Fruit fly (Drosophila melanogaster) whole organism, embryonic: Measurements from ENCODE around the gene CG33060.

ENCODE experiments used
- CG11085 ChIP-seq: fragments of 200-800 bp; sonication (Bioruptor generic); IDR thresholded peaks from 2 replicates; pipeline ENCODE4 v1.3.6; 2022; ENCODE audit warnings: missing biosample characterization, missing genetic modification characterization
- CG11456 ChIP-seq: fragments of 200-800 bp; sonication (Bioruptor generic); IDR thresholded peaks from 3 replicates; pipeline ENCODE4 v1.3.6; 2022; ENCODE audit warnings: missing biosample characterization, missing genetic modification characterization
- CG12219 ChIP-seq: fragments of 200-800 bp; sonication (Bioruptor generic); optimal IDR thresholded peaks from 3 replicates; lab custom pipeline; 2018; ENCODE audit warnings: missing biosample characterization, mild to moderate bottlenecking, missing genetic modification characterization
- CG12769 ChIP-seq: fragments of 200-800 bp; sonication (Bioruptor generic); optimal IDR thresholded peaks from 2 replicates; lab custom pipeline; 2019; ENCODE audit warnings: missing biosample characterization, mild to moderate bottlenecking, missing genetic modification characterization, moderate library complexity
- CG13287 ChIP-seq: fragments of 200-800 bp; sonication (Bioruptor generic); IDR thresholded peaks from 2 replicates; pipeline ENCODE4 v1.3.6; 2022; ENCODE audit warnings: missing biosample characterization, missing genetic modification characterization; ENCODE audit not compliant: partially characterized antibody
- CG14441 ChIP-seq: fragments of 200-800 bp; sonication (Bioruptor generic); IDR thresholded peaks from 2 replicates; pipeline ENCODE4 v1.3.6; 2022; ENCODE audit warnings: missing biosample characterization, missing genetic modification characterization
- CG15269 ChIP-seq: fragments of 200-800 bp; sonication (Bioruptor generic); optimal IDR thresholded peaks from 2 replicates; lab custom pipeline; 2018; ENCODE audit warnings: missing biosample characterization, mild to moderate bottlenecking, missing genetic modification characterization, moderate library complexity
- CG17802 ChIP-seq: fragments of 200-800 bp; sonication (Bioruptor generic); optimal IDR thresholded peaks from 2 replicates; lab custom pipeline; 2018; ENCODE audit warnings: missing biosample characterization, mild to moderate bottlenecking, missing genetic modification characterization, moderate library complexity
- CG30431 ChIP-seq: fragments of 200-800 bp; sonication (Bioruptor generic); optimal IDR thresholded peaks from 2 replicates; lab custom pipeline; 2017; ENCODE audit warnings: missing biosample characterization, missing genetic modification characterization
- CG32532 ChIP-seq: fragments of 200-800 bp; sonication (Bioruptor generic); IDR thresholded peaks from 2 replicates; pipeline ENCODE4 v1.3.6; 2022; ENCODE audit warnings: missing biosample characterization, missing genetic modification characterization
- CG33213 ChIP-seq: fragments of 200-800 bp; sonication (Bioruptor generic); optimal IDR thresholded peaks from 3 replicates; lab custom pipeline; 2016; ENCODE audit warnings: missing biosample characterization, missing genetic modification characterization
- CG5245 ChIP-seq: fragments of 200-800 bp; sonication (Bioruptor generic); optimal IDR thresholded peaks from 3 replicates; lab custom pipeline; 2016; ENCODE audit warnings: missing biosample characterization, missing genetic modification characterization
- CG6175 ChIP-seq: fragments of 200-800 bp; sonication (Bioruptor generic); IDR thresholded peaks from 3 replicates; pipeline ENCODE4 v1.3.6; 2022; ENCODE audit warnings: missing biosample characterization, missing genetic modification characterization
- CG6254 ChIP-seq: fragments of 200-800 bp; sonication (Bioruptor generic); optimal IDR thresholded peaks from 3 replicates; lab custom pipeline; 2017; ENCODE audit warnings: mild to moderate bottlenecking, missing biosample characterization, missing genetic modification reagents, missing genetic modification characterization
- CG8281 ChIP-seq: fragments of 200-800 bp; sonication (Bioruptor generic); optimal IDR thresholded peaks from 2 replicates; lab custom pipeline; 2018; ENCODE audit warnings: missing biosample characterization, mild to moderate bottlenecking, missing genetic modification characterization, moderate library complexity
- CG8290 ChIP-seq, 3 experiments: fragments of 200-800 bp; sonication (Bioruptor generic); optimal IDR thresholded peaks; 2 replicates each; lab custom pipeline; 2016 to 2019; ENCODE audit warnings: missing biosample characterization in 3 of 3, missing genetic modification characterization in 3 of 3, mild to moderate bottlenecking in 2 of 3, moderate library complexity in 1 of 3
- CG8944 ChIP-seq: fragments of 200-800 bp; sonication (Bioruptor generic); optimal IDR thresholded peaks from 3 replicates; lab custom pipeline; 2016; ENCODE audit warnings: missing biosample characterization, missing genetic modification characterization
- CkIIα-i1 ChIP-seq: fragments of 200-800 bp; sonication (Bioruptor generic); IDR thresholded peaks from 2 replicates; pipeline ENCODE4 v1.3.6; 2022; ENCODE audit warnings: missing biosample characterization, missing genetic modification characterization
- Dref ChIP-seq: fragments of 200-800 bp; sonication (Bioruptor generic); IDR thresholded peaks from 2 replicates; pipeline ENCODE4 v1.3.6; 2022; ENCODE audit warnings: missing biosample characterization, missing genetic modification characterization
- Ets65A ChIP-seq: fragments of 200-800 bp; sonication (Bioruptor generic); peaks from one replicate; lab custom pipeline; 2016; ENCODE audit warnings: missing biosample characterization, missing genetic modification characterization
- Hr78 ChIP-seq, 2 experiments: fragments of 200-800 bp in 1 of 2; fragments of >200 bp in 1 of 2; sonication (Bioruptor generic) in 1 of 2; optimal IDR thresholded peaks; 2 replicates each; lab custom pipeline; 2017 to 2019; ENCODE audit warnings: missing biosample characterization in 2 of 2, missing genetic modification characterization in 2 of 2, mild to moderate bottlenecking in 1 of 2, moderate library complexity in 1 of 2
- MBD-R2 ChIP-seq: fragments of 200-800 bp; sonication (Bioruptor generic); IDR thresholded peaks from 2 replicates; pipeline ENCODE4 v1.3.6; 2022; ENCODE audit warnings: missing biosample characterization, missing genetic modification characterization
- Med ChIP-seq: fragments of 200-800 bp; sonication (Bioruptor generic); peaks from one replicate; lab custom pipeline; 2016; ENCODE audit warnings: missing biosample characterization, missing genetic modification characterization, mild to moderate bottlenecking, inconsistent platforms, moderate library complexity
- Mrtf ChIP-seq: fragments of 200-800 bp; sonication (Bioruptor generic); IDR thresholded peaks from 3 replicates; pipeline ENCODE4 v1.3.6; 2022; ENCODE audit warnings: missing biosample characterization, missing genetic modification characterization
- NFAT ChIP-seq: fragments of 200-800 bp; sonication (Bioruptor generic); IDR thresholded peaks from 2 replicates; pipeline ENCODE4 v1.3.6; 2022; ENCODE audit warnings: missing biosample characterization, missing genetic modification characterization
- Rfx ChIP-seq: fragments of 200-800 bp; sonication (Bioruptor generic); IDR thresholded peaks from 2 replicates; pipeline ENCODE4 v1.3.6; 2022; ENCODE audit warnings: missing biosample characterization, missing genetic modification characterization
- Stat92E ChIP-seq, 3 experiments: fragments of >200 bp in 2 of 3; fragments of 200-800 bp in 1 of 3; sonication (Bioruptor generic) in 1 of 3; optimal IDR thresholded peaks; 2 replicates each; lab custom pipeline; 2017 to 2019; ENCODE audit warnings: missing biosample characterization in 3 of 3, missing genetic modification characterization in 3 of 3, mild to moderate bottlenecking in 1 of 3, moderate library complexity in 1 of 3
- ase ChIP-seq: fragments of 200-800 bp; sonication (Bioruptor generic); IDR thresholded peaks from 3 replicates; pipeline ENCODE4 v1.3.6; 2022; ENCODE audit warnings: missing biosample characterization, missing genetic modification characterization
- bowl ChIP-seq: fragments of 200-800 bp; sonication (Bioruptor generic); IDR thresholded peaks from 2 replicates; pipeline ENCODE4 v1.3.6; 2022; ENCODE audit warnings: missing biosample characterization, missing genetic modification characterization
- ci ChIP-seq: fragments of 200-800 bp; sonication (Bioruptor generic); IDR thresholded peaks from 3 replicates; pipeline ENCODE4 v1.3.6; 2022; ENCODE audit warnings: missing biosample characterization, missing genetic modification characterization
- dati ChIP-seq: fragments of 200-800 bp; sonication (Bioruptor generic); IDR thresholded peaks from 2 replicates; pipeline ENCODE4 v1.3.6; 2022; ENCODE audit warnings: missing biosample characterization, missing genetic modification characterization
- disco-r ChIP-seq: fragments of 200-800 bp; sonication (Bioruptor generic); optimal IDR thresholded peaks from 2 replicates; lab custom pipeline; 2016; ENCODE audit warnings: missing biosample characterization, missing genetic modification characterization
- exex ChIP-seq: fragments of 200-800 bp; sonication (Bioruptor generic); optimal IDR thresholded peaks from 4 replicates; lab custom pipeline; 2018; ENCODE audit warnings: missing biosample characterization, mild to moderate bottlenecking, missing genetic modification characterization, moderate library complexity
- fd3F ChIP-seq: fragments of 200-800 bp; sonication (Bioruptor generic); optimal IDR thresholded peaks from 2 replicates; lab custom pipeline; 2018; ENCODE audit warnings: missing biosample characterization, mild to moderate bottlenecking, missing genetic modification characterization, moderate library complexity
- grau ChIP-seq: fragments of 200-800 bp; optimal IDR thresholded peaks from 3 replicates; lab custom pipeline; 2019; ENCODE audit warnings: missing biosample characterization, mild to moderate bottlenecking, missing genetic modification characterization, moderate library complexity
- kni ChIP-seq: fragments of 200-800 bp; sonication (Bioruptor generic); optimal IDR thresholded peaks from 3 replicates; lab custom pipeline; 2017; ENCODE audit warnings: mild to moderate bottlenecking, missing biosample characterization, missing genetic modification reagents, missing genetic modification characterization
- lmd ChIP-seq: fragments of 200-800 bp; sonication (Bioruptor generic); IDR thresholded peaks from 2 replicates; pipeline ENCODE4 v1.3.6; 2022; ENCODE audit warnings: missing biosample characterization, missing genetic modification characterization
- lola ChIP-seq, 3 experiments: fragments of >200 bp in 2 of 3; fragments of 200-800 bp in 1 of 3; sonication (Bioruptor generic) in 1 of 3; optimal IDR thresholded peaks; 2 replicates each; lab custom pipeline; 2017 to 2019; ENCODE audit warnings: missing biosample characterization in 3 of 3, missing genetic modification characterization in 3 of 3, mild to moderate bottlenecking in 1 of 3, moderate library complexity in 1 of 3
- pan ChIP-seq, 4 experiments: fragments of >200 bp in 3 of 4; fragments of 200-800 bp in 1 of 4; sonication (Bioruptor generic) in 1 of 4; optimal IDR thresholded peaks in 3 of 4; IDR thresholded peaks in 1 of 4; 2 replicates each; pipeline versions ENCODE4 v1.3.6 to Lab custom; 2017 to 2022; ENCODE audit warnings: missing biosample characterization in 2 of 4, missing genetic modification characterization in 2 of 4, mixed read lengths in 1 of 4
- pzg ChIP-seq: fragments of 200-800 bp; sonication (Bioruptor generic); optimal IDR thresholded peaks from 3 replicates; lab custom pipeline; 2018; ENCODE audit warnings: missing biosample characterization, mild to moderate bottlenecking, missing genetic modification characterization, moderate library complexity
- ro ChIP-seq: fragments of 200-800 bp; sonication (Bioruptor generic); IDR thresholded peaks from 2 replicates; pipeline ENCODE4 v1.3.6; 2022; ENCODE audit warnings: missing biosample characterization, missing genetic modification characterization
- schlank ChIP-seq: fragments of 200-800 bp; sonication (Bioruptor generic); optimal IDR thresholded peaks from 2 replicates; lab custom pipeline; 2018; ENCODE audit warnings: missing biosample characterization, mild to moderate bottlenecking, missing genetic modification characterization
- sd ChIP-seq: fragments of 200-800 bp; sonication (Bioruptor generic); optimal IDR thresholded peaks from 3 replicates; lab custom pipeline; 2018; ENCODE audit warnings: missing biosample characterization, mild to moderate bottlenecking, missing genetic modification characterization, moderate library complexity
- slp2 ChIP-seq: fragments of 200-800 bp; sonication (Bioruptor generic); optimal IDR thresholded peaks from 2 replicates; lab custom pipeline; 2016; ENCODE audit warnings: missing biosample characterization, missing genetic modification characterization
- sob ChIP-seq: fragments of 200-800 bp; sonication (Bioruptor generic); IDR thresholded peaks from 2 replicates; pipeline ENCODE4 v1.3.6; 2022; ENCODE audit warnings: missing biosample characterization, missing genetic modification characterization
- sqz ChIP-seq: fragments of 200-800 bp; sonication (Bioruptor generic); optimal IDR thresholded peaks from 3 replicates; lab custom pipeline; 2018; ENCODE audit warnings: missing biosample characterization, mild to moderate bottlenecking, missing genetic modification characterization

Gene CG33060

dm6 chr3L:16323372-16323771 lies 7.5 kb upstream of the CG33060 start, which contains the start of gene CG13059:
Gene CG13059, plus strand, starts transcription at chr3L:16323672.
- no peak for TF ChIP-seq CG15269

- TF ChIP-seq lola (GFP tag; optimal IDR thresholded peaks at IDR 0.05; lab: Kevin White, UChicago) (no peak), Hr78 (GFP tag; optimal IDR thresholded peaks at IDR 0.05; lab: Kevin White, UChicago) (no peak), CG17802 (no peak), exex (tag; lab: Kevin White, UChicago) (no peak), CG6254 (GFP tag; lab: Kevin White, UChicago) (no peak), CG30431 (GFP tag; lab: Kevin White, UChicago) (no peak), CG8944 (no peak), CG12219 (GFP tag; lab: Kevin White, UChicago) (no peak), ase (GFP tag; lab: Robert Waterston, UW) (no peak), dati (GFP tag; lab: Robert Waterston, UW) (no peak), fd3F (no peak), CG13287 (GFP tag; lab: Robert Waterston, UW) (no peak), grau (tag; lab: Kevin White, UChicago) (no peak), disco-r (GFP tag; lab: Kevin White, UChicago) (no peak), MBD-R2 (GFP tag; lab: Robert Waterston, UW) (no peak), CkIIα-i1 (no peak), Stat92E (GFP tag; optimal IDR thresholded peaks at IDR 0.05; lab: Kevin White, UChicago) (no peak)
These were observed 4.2 kb upstream of the CG33060 start, which contains the start of the genes CG13040 and CG13039 for dm6 chr3L:16326657-16327056. Gene CG13040, minus strand, starts transcription at chr3L:16326757. Gene CG13039, minus strand, starts transcription at chr3L:16326762.

dm6 chr3L:16327776-16328175 lies 3.1 kb upstream of the CG33060 start, which contains the start of gene CG13038:
Gene CG13038, minus strand, starts transcription at chr3L:16327893.
- TF ChIP-seq Dref = 0 out of 2 replicates have a peak, but pooled peaks have one; percentile 13
- peak; percentile 13; the same call in 1 of the 2 replicates for TF ChIP-seq lmd (GFP tag; lab: Robert Waterston, UW)
- no peak for TF ChIP-seq sob (GFP tag; lab: Robert Waterston, UW)
- 0 out of 2 replicates have a peak, but pooled peaks have one; percentile 35 for TF ChIP-seq CG11085
- TF ChIP-seq schlank (tag; lab: Kevin White, UChicago) = no peak
- no peak for TF ChIP-seq slp2 (GFP tag; lab: Kevin White, UChicago)
- TF ChIP-seq sqz (GFP tag; lab: Kevin White, UChicago) = peak; percentile 6
- 0 out of 3 replicates have a peak, but pooled peaks have one; percentile 29 for TF ChIP-seq Mrtf (GFP tag; lab: Robert Waterston, UW)
- no peak for TF ChIP-seq CG12769 (tag; lab: Kevin White, UChicago)
- TF ChIP-seq pzg (GFP tag; lab: Kevin White, UChicago) = no peak
- peak; percentile 26 for TF ChIP-seq sd (tag; lab: Kevin White, UChicago)
- peak; percentile 48; the same call in 1 of the 2 replicates for TF ChIP-seq Rfx (GFP tag; lab: Robert Waterston, UW)
- TF ChIP-seq kni = no peak
- peak; percentile 34 for TF ChIP-seq Med
- TF ChIP-seq ro (GFP tag; lab: Robert Waterston, UW) = no peak
- peak; percentile 57 for TF ChIP-seq CG14441 (GFP tag; lab: Robert Waterston, UW)
- TF ChIP-seq CG33213 = no peak
- TF ChIP-seq CG5245 (GFP tag; lab: Kevin White, UChicago) = no peak
- peak; percentile 48 for TF ChIP-seq CG32532
- TF ChIP-seq pan (optimal IDR thresholded peaks at IDR 0.05; lab: Kevin White, UChicago) = no peak
- TF ChIP-seq pan (GFP tag; optimal IDR thresholded peaks at IDR 0.05 in 1 of 2, IDR thresholded peaks at IDR 0.05 in 1 of 2) = peak in 1 of 2 experiments; percentile 9
- peak; percentile 39; the same call in 1 of the 2 replicates for TF ChIP-seq NFAT (GFP tag; lab: Robert Waterston, UW)
- 0 out of 3 replicates have a peak, but pooled peaks have one; percentile 23 for TF ChIP-seq CG6175 (GFP tag; lab: Robert Waterston, UW)
- TF ChIP-seq ase (GFP tag; lab: Robert Waterston, UW) = 0 out of 3 replicates have a peak, but pooled peaks have one; percentile 18
- 0 out of 3 replicates have a peak, but pooled peaks have one; percentile 19 for TF ChIP-seq ci (GFP tag; lab: Robert Waterston, UW)
- no peak for TF ChIP-seq CG6254 (GFP tag; lab: Kevin White, UChicago)
- TF ChIP-seq bowl (GFP tag; lab: Robert Waterston, UW) = 0 out of 2 replicates have a peak, but pooled peaks have one; percentile 10
- TF ChIP-seq Ets65A (GFP tag; lab: Kevin White, UChicago) = peak; percentile 75
- no peak for TF ChIP-seq CG8281 (tag; lab: Kevin White, UChicago)
- TF ChIP-seq CG11456 (GFP tag; lab: Robert Waterston, UW) = 0 out of 3 replicates have a peak, but pooled peaks have one; percentile 24
- TF ChIP-seq CG8290 (GFP tag; optimal IDR thresholded peaks at IDR 0.05; lab: Kevin White, UChicago) = no peak
- TF ChIP-seq CG8290 (tag; optimal IDR thresholded peaks at IDR 0.05; lab: Kevin White, UChicago) = peak in 1 of 2 experiments; percentile 40
